Fruit fly (Drosophila melanogaster): ENCODE results near the gene futsch.

Gene futsch

dm6 chrX:1399056-1400003 is 9.5 kb upstream of the futsch start (continued):
- TF ChIP-seq CG15601 (tag; optimal IDR thresholded peaks at IDR 0.05) = no peak
- TF ChIP-seq ttk (GFP tag; IDR thresholded peaks at IDR 0.05) = no peak
- no peak for TF ChIP-seq pum (GFP tag; optimal IDR thresholded peaks at IDR 0.05)
- peak; percentile 63 for TF ChIP-seq sqz (GFP tag; optimal IDR thresholded peaks at IDR 0.05)
- no peak for TF ChIP-seq ranshi (GFP tag; IDR thresholded peaks at IDR 0.05)
- TF ChIP-seq CG7963 (GFP tag; IDR thresholded peaks at IDR 0.05; ENCODE audit: partially characterized antibody) = 0 out of 3 replicates have a peak, but pooled peaks have one; percentile 24
- peak; percentile 71 for TF ChIP-seq HmgZ (tag; optimal IDR thresholded peaks at IDR 0.05)
- no peak for TF ChIP-seq CG10959 (GFP tag; IDR thresholded peaks at IDR 0.05)
- no peak for TF ChIP-seq zf30C (GFP tag; optimal IDR thresholded peaks at IDR 0.05)
- TF ChIP-seq Pdp1 (GFP tag; optimal IDR thresholded peaks at IDR 0.05) = no peak
- TF ChIP-seq Deaf1 (tag; optimal IDR thresholded peaks at IDR 0.05) = peak; percentile 85
- no peak for TF ChIP-seq Chrac-16 (GFP tag; optimal IDR thresholded peaks at IDR 0.05)
- no peak for TF ChIP-seq peb (GFP tag; IDR thresholded peaks at IDR 0.05)
- no peak for TF ChIP-seq CG12104 (GFP tag; optimal IDR thresholded peaks at IDR 0.05)
- TF ChIP-seq CG11093 (GFP tag; IDR thresholded peaks at IDR 0.05) = no peak
- TF ChIP-seq mirr (GFP tag; optimal IDR thresholded peaks at IDR 0.05) = no peak
- peak; percentile 60 for TF ChIP-seq CG11504 (tag; optimal IDR thresholded peaks at IDR 0.05)
- TF ChIP-seq MESR4 (GFP tag; optimal IDR thresholded peaks at IDR 0.05) = peak; percentile 2
- no peak for TF ChIP-seq CG7928 (GFP tag; optimal IDR thresholded peaks at IDR 0.05)
- TF ChIP-seq lab (GFP tag; optimal IDR thresholded peaks at IDR 0.05) = peak; percentile 24
- no peak for TF ChIP-seq Sry-β (GFP tag; optimal IDR thresholded peaks at IDR 0.05)
- no peak for TF ChIP-seq bcd (GFP tag; optimal IDR thresholded peaks at IDR 0.05)
- TF ChIP-seq chm (GFP tag; IDR thresholded peaks at IDR 0.05) = no peak
- TF ChIP-seq CG3995 (GFP tag; optimal IDR thresholded peaks at IDR 0.05) = no peak
- TF ChIP-seq ato (GFP tag; IDR thresholded peaks at IDR 0.05; ENCODE audit: partially characterized antibody) = peak; percentile 43; the same call in 1 of the 2 replicates
- peak; percentile 37 for TF ChIP-seq CG3163 (GFP tag; optimal IDR thresholded peaks at IDR 0.05)
- peak in 1 of 2 experiments; percentile 35 for TF ChIP-seq Eip74EF (GFP tag; optimal IDR thresholded peaks at IDR 0.05)
- no peak for TF ChIP-seq al (GFP tag; IDR thresholded peaks at IDR 0.05)
- no peak for TF ChIP-seq H2.0 (GFP tag; IDR thresholded peaks at IDR 0.05)
- 0 out of 3 replicates have a peak, but pooled peaks have one; percentile 13 for TF ChIP-seq HLH4C (GFP tag; IDR thresholded peaks at IDR 0.05; ENCODE audit: partially characterized antibody)
- no peak for TF ChIP-seq sens (GFP tag)
- peak; percentile 59 for TF ChIP-seq Bgb (GFP tag; IDR thresholded peaks at IDR 0.05; ENCODE audit: partially characterized antibody)
- no peak for TF ChIP-seq Gsc (GFP tag; IDR thresholded peaks at IDR 0.05)
- no peak for TF ChIP-seq esg (GFP tag; conservative IDR thresholded peaks at IDR 0.05)
- TF ChIP-seq ab (GFP tag; optimal IDR thresholded peaks at IDR 0.05) = no peak
- peak; percentile 11; the same call in 1 of the 2 replicates for TF ChIP-seq CG4360 (GFP tag; IDR thresholded peaks at IDR 0.05)
- TF ChIP-seq CG17912 (GFP tag; optimal IDR thresholded peaks at IDR 0.05) = peak; percentile 4
- no peak for TF ChIP-seq CG7745 (tag; optimal IDR thresholded peaks at IDR 0.05)
- TF ChIP-seq CG6175 (GFP tag; IDR thresholded peaks at IDR 0.05) = 0 out of 3 replicates have a peak, but pooled peaks have one; percentile 42
- no peak for TF ChIP-seq yki (optimal IDR thresholded peaks at IDR 0.05)
- TF ChIP-seq gcm2 (GFP tag; optimal IDR thresholded peaks at IDR 0.05) = no peak
- no peak for TF ChIP-seq Lim3 (GFP tag; IDR thresholded peaks at IDR 0.05)
- peak; percentile 3 for TF ChIP-seq Bdp1 (GFP tag; optimal IDR thresholded peaks at IDR 0.05)
- TF ChIP-seq CG9876 (GFP tag; optimal IDR thresholded peaks at IDR 0.05) = no peak
- peak; percentile 4 for TF ChIP-seq NK7.1 (GFP tag; optimal IDR thresholded peaks at IDR 0.05)
- no peak for TF ChIP-seq CG6272 (GFP tag; IDR thresholded peaks at IDR 0.05)
- TF ChIP-seq CG12155 (GFP tag; optimal IDR thresholded peaks at IDR 0.05) = no peak
- no peak for TF ChIP-seq CG2129 (GFP tag; IDR thresholded peaks at IDR 0.05; ENCODE audit: partially characterized antibody)
- peak; percentile 90 for TF ChIP-seq Kr (GFP tag; optimal IDR thresholded peaks at IDR 0.05)

All from whole organism, embryonic.